Worm (Caenorhabditis elegans): Measurements from ENCODE around the gene F44G4.5.

F44G4.5 gene

DNA sequence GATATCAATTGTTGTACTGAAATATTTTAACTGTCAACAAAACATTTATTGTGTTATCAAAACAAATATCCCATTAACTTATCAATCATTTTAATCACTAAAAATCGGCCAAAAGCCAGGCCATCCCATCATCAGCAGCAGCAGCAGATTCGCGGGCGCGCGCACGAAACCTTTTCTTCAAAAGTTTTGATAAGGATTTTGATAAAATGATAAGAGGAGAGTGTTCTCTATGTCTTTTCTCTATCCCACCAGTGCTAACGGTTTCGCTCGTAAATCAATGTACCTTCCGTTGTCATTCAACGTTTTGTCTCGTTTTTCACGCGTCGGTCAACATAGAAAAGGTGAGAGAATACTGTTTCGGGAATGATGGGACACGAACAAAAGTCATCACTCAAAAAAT is 27.9 kb upstream of the F44G4.5 start:
- TF ChIP-seq hmg-4 (GFP tag; optimal IDR thresholded peaks at IDR 0.05), result no peak

DNA sequence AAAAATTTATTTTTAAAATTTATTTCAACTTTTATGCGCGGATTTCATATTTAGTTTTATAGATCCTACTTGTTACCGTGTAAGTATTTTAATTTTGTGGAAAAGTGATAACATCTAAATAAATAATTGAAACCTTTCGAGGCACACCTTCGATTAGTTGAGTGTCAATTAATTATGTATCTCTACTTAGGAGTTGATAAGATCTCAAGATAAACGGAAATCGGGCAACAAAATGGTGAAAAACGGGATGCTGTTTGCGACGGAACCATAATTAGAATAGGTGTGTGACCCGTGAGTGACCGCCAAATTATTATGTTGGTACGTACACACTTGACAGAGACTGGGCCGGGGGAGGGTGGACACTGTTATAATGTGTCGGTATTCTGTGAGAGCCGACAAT is 26.1 kb upstream of the F44G4.5 start:
- TF ChIP-seq tbx-37 (GFP tag; conservative IDR thresholded peaks at IDR 0.05) (no peak), ets-7 (tag; optimal IDR thresholded peaks at IDR 0.05) (no peak), B0310.2 (tag; optimal IDR thresholded peaks at IDR 0.05) (no peak), hmbx-1 (tag; optimal IDR thresholded peaks at IDR 0.05) (no peak), tra-4 (tag; optimal IDR thresholded peaks at IDR 0.05) (no peak), ceh-36 (tag; optimal IDR thresholded peaks at IDR 0.05) (no peak), scrt-1 (GFP tag; IDR thresholded peaks at IDR 0.05) (no peak), hnd-1 (tag; optimal IDR thresholded peaks at IDR 0.05) (no peak), ceh-13 (GFP tag; optimal IDR thresholded peaks at IDR 0.05) (no peak), hmg-4 (GFP tag; optimal IDR thresholded peaks at IDR 0.05) (no peak), ama-1 (optimal IDR thresholded peaks at IDR 0.05) (no peak)

DNA sequence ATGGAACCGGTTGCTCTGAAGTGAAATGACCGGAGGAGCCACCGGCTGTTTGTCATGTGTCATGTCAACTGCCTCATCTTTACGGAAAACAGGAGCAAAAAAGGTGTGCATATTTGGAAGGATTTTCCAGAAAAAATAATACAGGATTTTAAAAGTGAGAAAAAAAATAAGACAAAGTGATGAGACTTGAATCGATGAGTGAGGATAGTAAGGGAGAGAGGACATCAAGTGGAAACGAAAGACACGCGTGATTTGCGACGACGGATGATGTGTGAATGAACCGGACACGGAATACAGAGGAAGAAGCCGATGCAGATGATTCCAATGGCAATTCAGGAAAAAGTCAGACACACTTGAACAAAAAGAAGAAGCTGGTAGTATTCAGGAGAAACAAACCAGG is 24.1 kb upstream of the F44G4.5 start:
- no peak for TF ChIP-seq B0310.2 (tag; optimal IDR thresholded peaks at IDR 0.05)
- no peak for TF ChIP-seq hnd-1 (tag; optimal IDR thresholded peaks at IDR 0.05)
- TF ChIP-seq tbx-11 (GFP tag; IDR thresholded peaks at IDR 0.05), result no peak
- TF ChIP-seq F13C5.2 (tag; optimal IDR thresholded peaks at IDR 0.05), result no peak
- no peak for TF ChIP-seq scrt-1 (GFP tag; IDR thresholded peaks at IDR 0.05)
- TF ChIP-seq hmg-4 (GFP tag; optimal IDR thresholded peaks at IDR 0.05), result no peak
- no peak for TF ChIP-seq ets-7 (tag; optimal IDR thresholded peaks at IDR 0.05)
- TF ChIP-seq ceh-13 (GFP tag; optimal IDR thresholded peaks at IDR 0.05), result no peak
- TF ChIP-seq pes-1 (GFP tag; IDR thresholded peaks at IDR 0.05), result no peak
- TF ChIP-seq sea-1 (GFP tag; conservative IDR thresholded peaks at IDR 0.05), result no peak
- no peak for TF ChIP-seq tbx-37 (GFP tag; conservative IDR thresholded peaks at IDR 0.05)
- no peak for TF ChIP-seq hmbx-1 (tag; optimal IDR thresholded peaks at IDR 0.05)
- TF ChIP-seq aly-1 (tag; optimal IDR thresholded peaks at IDR 0.05), result no peak
- no peak for TF ChIP-seq ceh-36 (tag; optimal IDR thresholded peaks at IDR 0.05)
- TF ChIP-seq ama-1 (optimal IDR thresholded peaks at IDR 0.05), result no peak
- TF ChIP-seq tra-4 (tag; optimal IDR thresholded peaks at IDR 0.05), result no peak
- TF ChIP-seq flt-1 (GFP tag; IDR thresholded peaks at IDR 0.05), result no peak

DNA sequence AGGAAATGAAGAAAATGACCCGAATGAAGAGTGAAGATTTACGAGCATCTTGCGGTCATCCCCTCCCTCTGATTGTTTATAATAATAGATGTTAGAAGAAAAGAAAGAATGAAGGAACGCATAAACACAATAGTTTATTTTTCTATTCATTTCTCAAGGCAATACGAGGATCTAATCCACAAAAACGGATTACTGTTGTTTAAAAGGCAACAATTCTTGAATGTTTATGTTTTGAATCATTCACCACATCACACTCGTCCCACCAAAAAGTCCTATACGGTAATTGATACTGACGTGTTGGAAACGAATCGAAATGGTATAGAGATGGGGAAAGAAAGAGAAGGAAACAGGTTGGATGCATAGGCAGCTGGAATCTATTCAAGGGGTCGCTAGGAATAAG is 21.4 kb upstream of the F44G4.5 start:
- TF ChIP-seq sea-1 (GFP tag; conservative IDR thresholded peaks at IDR 0.05) (no peak), scrt-1 (GFP tag; IDR thresholded peaks at IDR 0.05) (no peak), tra-4 (tag; optimal IDR thresholded peaks at IDR 0.05) (no peak), B0310.2 (tag; optimal IDR thresholded peaks at IDR 0.05) (no peak), ama-1 (optimal IDR thresholded peaks at IDR 0.05) (no peak), ceh-13 (GFP tag; optimal IDR thresholded peaks at IDR 0.05) (no peak), hnd-1 (tag; optimal IDR thresholded peaks at IDR 0.05) (no peak), tbx-37 (GFP tag; conservative IDR thresholded peaks at IDR 0.05) (no peak), ceh-36 (tag; optimal IDR thresholded peaks at IDR 0.05) (no peak), ets-7 (tag; optimal IDR thresholded peaks at IDR 0.05) (no peak), hmbx-1 (tag; optimal IDR thresholded peaks at IDR 0.05) (no peak), hmg-4 (GFP tag; optimal IDR thresholded peaks at IDR 0.05) (no peak), pes-1 (GFP tag; IDR thresholded peaks at IDR 0.05) (no peak), aly-1 (tag; optimal IDR thresholded peaks at IDR 0.05) (no peak), tbx-11 (GFP tag; IDR thresholded peaks at IDR 0.05) (no peak), F13C5.2 (tag; optimal IDR thresholded peaks at IDR 0.05) (no peak), flt-1 (GFP tag; IDR thresholded peaks at IDR 0.05) (no peak)

DNA sequence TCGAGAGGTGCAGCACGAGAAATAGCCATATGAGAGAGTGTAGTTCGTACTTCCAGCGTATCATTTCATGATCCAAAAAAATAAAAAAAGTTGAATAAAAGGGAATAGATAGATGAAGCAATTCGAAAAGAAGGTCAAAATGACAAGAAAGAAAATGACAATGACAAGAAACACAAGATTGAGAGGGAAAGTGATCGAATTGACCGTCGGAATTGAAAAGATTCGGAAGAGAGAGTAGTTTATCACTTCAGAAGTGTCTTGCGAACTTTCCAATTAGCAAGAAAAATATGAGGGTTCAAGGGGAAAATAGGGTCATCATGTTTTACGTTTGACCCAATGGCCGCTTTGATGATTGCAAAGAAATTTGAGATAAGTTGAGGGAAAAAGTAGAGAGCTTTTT is 19.5 kb upstream of the F44G4.5 start, which contains the start of gene dep-1:
TSS of gene dep-1 (minus strand) at position 95 of the 400 bp plus-strand sequence.
- no peak for TF ChIP-seq hmg-4 (GFP tag; optimal IDR thresholded peaks at IDR 0.05)
- no peak for TF ChIP-seq flt-1 (GFP tag; IDR thresholded peaks at IDR 0.05)
- no peak for TF ChIP-seq scrt-1 (GFP tag; IDR thresholded peaks at IDR 0.05)
- TF ChIP-seq ama-1 (optimal IDR thresholded peaks at IDR 0.05), result no peak
- no peak for TF ChIP-seq pes-1 (GFP tag; IDR thresholded peaks at IDR 0.05)
- no peak for TF ChIP-seq ceh-13 (GFP tag; optimal IDR thresholded peaks at IDR 0.05)
- TF ChIP-seq B0310.2 (tag; optimal IDR thresholded peaks at IDR 0.05), result no peak
- no peak for TF ChIP-seq F13C5.2 (tag; optimal IDR thresholded peaks at IDR 0.05)
- no peak for TF ChIP-seq tra-4 (tag; optimal IDR thresholded peaks at IDR 0.05)
- TF ChIP-seq tbx-37 (GFP tag; conservative IDR thresholded peaks at IDR 0.05), result no peak
- no peak for TF ChIP-seq aly-1 (tag; optimal IDR thresholded peaks at IDR 0.05)
- no peak for TF ChIP-seq hnd-1 (tag; optimal IDR thresholded peaks at IDR 0.05)
- TF ChIP-seq sea-1 (GFP tag; conservative IDR thresholded peaks at IDR 0.05), result no peak
- no peak for TF ChIP-seq tbx-11 (GFP tag; IDR thresholded peaks at IDR 0.05)

DNA sequence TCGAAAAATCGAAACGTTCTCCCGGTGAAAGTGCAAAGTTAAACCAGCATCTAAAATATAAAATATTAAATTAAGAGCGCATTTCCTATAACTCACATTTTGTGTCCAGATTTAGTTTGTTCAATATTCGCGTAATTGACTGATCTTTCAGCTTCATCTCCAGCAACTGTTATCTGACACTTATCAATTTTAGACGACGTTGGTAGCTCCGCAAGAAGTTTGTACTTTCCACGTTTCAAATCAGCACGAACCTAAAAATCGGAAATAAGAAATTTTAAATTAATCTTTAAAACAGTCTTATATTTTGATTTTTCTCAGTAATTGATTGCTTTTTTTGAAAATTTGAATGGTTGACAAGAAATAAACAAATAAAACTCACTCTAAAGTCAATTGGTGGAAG is 17.4 kb upstream of the F44G4.5 start:
- no peak for TF ChIP-seq tbx-37 (GFP tag; conservative IDR thresholded peaks at IDR 0.05)
- no peak for TF ChIP-seq F13C5.2 (tag; optimal IDR thresholded peaks at IDR 0.05)
- TF ChIP-seq ets-7 (tag; optimal IDR thresholded peaks at IDR 0.05), result no peak
- no peak for TF ChIP-seq flt-1 (GFP tag; IDR thresholded peaks at IDR 0.05)
- TF ChIP-seq scrt-1 (GFP tag; IDR thresholded peaks at IDR 0.05), result no peak
- TF ChIP-seq sea-1 (GFP tag; conservative IDR thresholded peaks at IDR 0.05), result no peak
- no peak for TF ChIP-seq hnd-1 (tag; optimal IDR thresholded peaks at IDR 0.05)
- TF ChIP-seq hmg-4 (GFP tag; optimal IDR thresholded peaks at IDR 0.05), result no peak
- TF ChIP-seq ceh-13 (GFP tag; optimal IDR thresholded peaks at IDR 0.05), result no peak
- TF ChIP-seq pes-1 (GFP tag; IDR thresholded peaks at IDR 0.05), result no peak
- no peak for TF ChIP-seq tra-4 (tag; optimal IDR thresholded peaks at IDR 0.05)
- no peak for TF ChIP-seq hmbx-1 (tag; optimal IDR thresholded peaks at IDR 0.05)
- TF ChIP-seq aly-1 (tag; optimal IDR thresholded peaks at IDR 0.05), result no peak
- TF ChIP-seq ama-1 (optimal IDR thresholded peaks at IDR 0.05), result no peak
- TF ChIP-seq tbx-11 (GFP tag; IDR thresholded peaks at IDR 0.05), result no peak

DNA sequence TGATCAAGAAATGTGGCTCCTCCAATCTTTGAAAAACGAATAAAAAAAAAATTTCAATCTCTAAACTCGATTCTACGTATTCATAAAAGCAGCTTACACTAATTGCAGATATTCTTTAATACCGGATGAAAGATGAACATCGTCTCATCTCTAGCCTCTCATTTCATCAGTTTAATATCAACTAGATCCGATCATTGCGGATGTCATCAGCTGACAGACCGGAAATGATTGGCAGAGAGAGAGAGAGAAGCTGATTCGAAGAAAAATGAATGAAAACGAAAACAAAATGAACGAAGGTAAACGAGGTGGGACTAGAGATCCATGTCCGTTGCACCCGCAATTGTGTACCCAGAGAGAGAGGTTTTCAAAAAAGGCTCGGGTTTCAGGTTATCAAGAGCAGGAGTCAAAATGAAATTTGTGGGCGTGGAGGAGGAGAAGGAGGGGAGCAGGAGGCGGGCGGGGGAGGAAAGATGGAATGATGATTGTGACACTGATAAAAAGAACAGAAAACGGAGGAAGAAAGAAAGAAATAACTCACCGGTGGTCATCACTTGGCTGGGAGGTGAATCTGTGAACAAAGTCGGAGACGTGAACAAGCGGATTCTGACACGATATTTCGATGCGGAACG is 14.8 kb upstream of the F44G4.5 start:
- no peak for TF ChIP-seq pes-1 (GFP tag; IDR thresholded peaks at IDR 0.05)
- TF ChIP-seq aly-1 (tag; optimal IDR thresholded peaks at IDR 0.05), result no peak
- TF ChIP-seq tbx-37 (GFP tag; conservative IDR thresholded peaks at IDR 0.05), result no peak
- TF ChIP-seq hmbx-1 (tag; optimal IDR thresholded peaks at IDR 0.05), result no peak
- no peak for TF ChIP-seq ceh-13 (GFP tag; optimal IDR thresholded peaks at IDR 0.05)
- no peak for TF ChIP-seq scrt-1 (GFP tag; IDR thresholded peaks at IDR 0.05)
- TF ChIP-seq B0310.2 (tag; optimal IDR thresholded peaks at IDR 0.05), result no peak
- no peak for TF ChIP-seq flt-1 (GFP tag; IDR thresholded peaks at IDR 0.05)
